Fruit fly (Drosophila melanogaster) S2 (cell line): Measurements from ENCODE around the gene CG17777.

Experiments
- CG8478 ChIP-seq: fragments of >200 bp; optimal IDR thresholded peaks from 2 replicates; lab custom pipeline; 2018
- CTCF ChIP-seq, 2 experiments: fragments of >200 bp; optimal IDR thresholded peaks; 2 replicates each; lab custom pipeline; 2018

- TF ChIP-seq CTCF (optimal IDR thresholded peaks at IDR 0.05; lab: Kevin White, UChicago) (no peak), CG8478 (no peak)
Measured at dm6 chrX:2138417-2138816, 48.2 kb upstream of the CG17777 start.
